Fruit fly (Drosophila melanogaster) whole organism: ENCODE data around the gene Spn88Eb.

Source experiments
- CG8478 ChIP-seq: fragments of >200 bp; optimal IDR thresholded peaks from 2 replicates; lab custom pipeline; 2018; ENCODE audit warnings: inconsistent platforms
- Dll ChIP-seq: fragments of >200 bp; optimal IDR thresholded peaks from 2 replicates; lab custom pipeline; 2017
- EcR ChIP-seq, 2 experiments: fragments of >200 bp; optimal IDR thresholded peaks; 2 replicates each; lab custom pipeline; 2017; ENCODE audit warnings: missing biosample characterization in 2 of 2, missing genetic modification characterization in 2 of 2, missing genetic modification reagents in 2 of 2
- pan ChIP-seq: fragments of >200 bp; optimal IDR thresholded peaks from 2 replicates; lab custom pipeline; 2017
- psq ChIP-seq: fragments of >200 bp; optimal IDR thresholded peaks from 2 replicates; lab custom pipeline; 2017
- usp ChIP-seq: fragments of >200 bp; optimal IDR thresholded peaks from 2 replicates; lab custom pipeline; 2017; ENCODE audit warnings: missing biosample characterization, missing genetic modification characterization, mixed read lengths

Spn88Eb gene

dm6 chr3R:15225279-15225730, 16.7 kb upstream of the Spn88Eb start, which contains the start of the genes CG31344 and Caf1-55:
CG31344 (minus strand) TSS chr3R:15225329.
Caf1-55 (plus strand) TSS chr3R:15225576.
- TF ChIP-seq psq, result no peak
- no peak for TF ChIP-seq EcR (GFP tag; optimal IDR thresholded peaks at IDR 0.05; lab: Kevin White, UChicago)
- TF ChIP-seq Dll (lab: Kevin White, UChicago), result no peak
- TF ChIP-seq usp (GFP tag; lab: Kevin White, UChicago), result no peak
- no peak for TF ChIP-seq pan (lab: Kevin White, UChicago)
- no peak for TF ChIP-seq CG8478 (lab: Kevin White, UChicago)

DNA sequence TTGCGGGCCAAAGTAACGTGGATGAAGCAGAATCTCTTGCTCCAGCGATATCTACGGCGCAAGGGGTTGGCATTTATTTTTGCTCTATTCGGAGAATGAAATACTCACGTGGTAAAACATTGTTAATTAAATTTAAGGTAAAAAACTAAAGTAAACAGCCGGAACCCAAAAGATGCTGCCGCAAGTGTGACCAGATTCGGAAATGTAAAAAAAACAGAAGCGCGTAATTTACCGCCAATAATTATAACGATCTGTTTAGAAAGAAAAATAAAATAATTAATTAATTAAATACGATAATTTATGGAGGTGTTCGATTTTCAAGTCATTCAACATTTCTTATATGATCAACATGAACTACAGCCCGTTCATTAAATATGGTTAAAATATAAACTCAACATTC, 14.4 kb upstream of the Spn88Eb start, which contains the start of gene Polr2G:
Polr2G (minus strand) TSS at position 208 of the 400 bp plus-strand sequence.
- TF ChIP-seq psq, result no peak
- TF ChIP-seq pan (lab: Kevin White, UChicago), result no peak
- no peak for TF ChIP-seq Dll (lab: Kevin White, UChicago)
- no peak for TF ChIP-seq CG8478 (lab: Kevin White, UChicago)
- no peak for TF ChIP-seq usp (GFP tag; lab: Kevin White, UChicago)
- TF ChIP-seq EcR (GFP tag; optimal IDR thresholded peaks at IDR 0.05; lab: Kevin White, UChicago), result no peak

DNA sequence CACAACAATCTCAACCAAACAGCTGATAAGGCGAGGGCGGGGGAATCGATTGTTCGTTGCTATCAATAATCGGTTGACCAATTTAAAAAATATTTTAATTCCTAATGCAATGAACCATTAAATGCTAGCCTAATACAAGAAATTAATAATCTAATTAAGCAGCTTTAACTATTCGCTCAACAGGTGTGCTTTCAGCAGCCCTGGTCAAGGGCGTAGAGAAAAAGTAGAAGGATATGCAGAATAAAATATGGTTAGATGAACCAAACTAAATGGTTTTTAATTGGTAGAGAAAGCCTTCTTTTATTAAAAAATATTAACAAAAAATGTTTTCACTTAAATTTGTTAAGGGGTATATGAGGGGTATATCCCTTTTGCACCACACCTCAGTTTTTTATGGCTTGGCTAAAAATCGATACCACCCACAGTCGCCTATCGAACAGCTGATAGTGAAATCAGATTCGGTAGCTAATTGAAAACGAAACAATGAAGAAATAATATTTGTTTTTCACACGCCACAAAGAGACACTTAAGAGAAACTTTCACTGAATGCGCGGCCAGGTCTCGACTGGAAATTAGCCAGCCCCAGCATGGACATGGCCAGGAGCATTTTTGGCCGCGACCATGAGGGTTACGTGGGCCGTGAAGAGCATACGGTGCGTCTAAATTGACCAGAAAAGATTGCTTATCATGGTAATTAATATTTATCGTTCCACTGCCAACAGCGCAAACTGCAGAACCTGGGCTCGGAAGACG, 10.4 kb upstream of the Spn88Eb start, which contains the start of the genes SIDL and CG12241:
SIDL (minus strand) TSS at position 51 of the 753 bp plus-strand sequence.
CG12241 (plus strand) TSS at position 433 of the 753 bp plus-strand sequence.
- TF ChIP-seq CG8478 (lab: Kevin White, UChicago) (no peak), pan (lab: Kevin White, UChicago) (no peak), Dll (lab: Kevin White, UChicago) (no peak), EcR (GFP tag; optimal IDR thresholded peaks at IDR 0.05; lab: Kevin White, UChicago) (no peak), psq (no peak), usp (GFP tag; lab: Kevin White, UChicago) (no peak)

dm6 chr3R:15213362-15213989, 4.9 kb upstream of the Spn88Eb start, which contains the start of the genes CG6654 and CG4210:
CG6654 (minus strand) TSS chr3R:15213658.
CG4210 (plus strand) TSS chr3R:15213974.
- no peak for TF ChIP-seq pan (lab: Kevin White, UChicago)

DNA sequence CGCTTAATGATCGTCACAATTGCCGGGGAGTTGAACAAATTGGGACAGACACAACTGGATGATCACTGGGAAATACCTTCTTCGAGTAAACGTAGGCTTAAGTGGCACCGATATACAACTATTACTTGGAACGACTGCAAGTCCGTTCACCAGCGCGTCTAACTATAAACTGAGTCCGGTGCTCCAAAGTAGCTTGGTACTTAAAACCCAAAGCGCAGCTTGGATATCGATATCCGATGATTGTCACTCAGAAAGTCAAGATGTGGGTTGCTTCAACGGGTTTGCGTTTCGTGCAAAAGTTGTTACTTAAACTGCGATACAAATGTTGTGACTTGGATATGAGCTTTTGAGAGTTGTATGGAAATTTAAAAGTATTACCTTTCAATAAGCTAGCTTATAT, 2.3 kb downstream of the Spn88Eb start, which contains the start of gene Spn88Ea:
Spn88Ea (minus strand) TSS at position 175 of the 400 bp plus-strand sequence.
- TF ChIP-seq Dll (lab: Kevin White, UChicago) (no peak), psq (no peak), usp (GFP tag; lab: Kevin White, UChicago) (no peak), EcR (GFP tag; optimal IDR thresholded peaks at IDR 0.05; lab: Kevin White, UChicago) (no peak)

DNA sequence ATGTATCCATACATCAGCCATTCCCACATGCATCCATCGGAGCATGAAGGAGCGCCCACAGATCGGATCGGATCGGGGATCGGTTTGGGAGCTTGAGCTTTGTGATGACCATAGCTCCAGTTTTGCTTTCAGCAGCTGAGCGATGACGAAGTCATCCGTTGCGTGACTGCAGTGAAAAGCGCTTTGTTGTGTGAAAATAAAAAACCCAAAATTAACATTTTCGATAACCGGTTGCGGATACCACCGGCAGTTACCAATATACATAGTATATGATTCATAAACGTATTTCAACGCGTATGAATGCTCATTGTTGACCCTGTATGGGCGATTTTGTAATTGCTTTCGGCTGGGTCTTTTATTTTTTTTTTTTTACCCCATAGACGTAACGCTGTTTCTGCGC, 3.3 kb downstream of the Spn88Eb start:
- TF ChIP-seq CG8478 (lab: Kevin White, UChicago) (no peak), psq (no peak)

DNA sequence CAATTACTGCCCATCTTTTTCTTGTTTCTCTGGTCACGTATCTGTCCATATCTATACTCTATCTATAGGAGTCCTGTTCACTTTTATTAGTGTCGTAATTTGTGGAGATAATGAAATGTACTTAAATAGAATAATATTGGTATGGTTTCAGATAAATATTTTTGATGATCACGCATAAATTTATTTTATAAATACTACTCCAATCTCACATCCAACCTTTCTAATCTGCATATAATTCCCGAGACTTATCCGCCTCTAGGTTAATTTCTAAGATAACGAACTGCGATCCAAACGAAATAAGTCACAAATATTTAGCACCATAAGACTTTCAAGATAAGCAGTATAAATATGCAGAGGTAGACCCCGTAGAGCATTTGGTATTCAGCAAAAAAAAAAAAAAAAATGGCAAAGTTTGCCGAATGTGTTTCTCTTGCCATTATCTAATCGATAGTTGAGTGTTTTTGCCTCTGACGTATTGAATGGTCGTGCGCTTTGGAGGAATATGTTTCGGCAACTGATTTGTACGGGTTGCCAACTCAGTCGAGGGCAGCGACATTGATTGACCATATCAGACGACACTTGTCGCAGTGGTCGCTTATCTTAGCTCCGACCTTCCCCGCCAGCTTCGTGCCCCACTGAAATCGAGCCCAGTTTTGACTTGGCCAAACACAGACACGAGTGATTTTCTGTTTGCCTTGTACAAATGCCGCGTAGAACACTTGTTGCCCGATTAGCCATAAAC, 10.3 kb downstream of the Spn88Eb start:
- TF ChIP-seq CG8478 (lab: Kevin White, UChicago) (no peak), psq (no peak), pan (lab: Kevin White, UChicago) (no peak), usp (GFP tag; lab: Kevin White, UChicago) (no peak), Dll (lab: Kevin White, UChicago) (no peak), EcR (GFP tag; optimal IDR thresholded peaks at IDR 0.05; lab: Kevin White, UChicago) (no peak)

DNA sequence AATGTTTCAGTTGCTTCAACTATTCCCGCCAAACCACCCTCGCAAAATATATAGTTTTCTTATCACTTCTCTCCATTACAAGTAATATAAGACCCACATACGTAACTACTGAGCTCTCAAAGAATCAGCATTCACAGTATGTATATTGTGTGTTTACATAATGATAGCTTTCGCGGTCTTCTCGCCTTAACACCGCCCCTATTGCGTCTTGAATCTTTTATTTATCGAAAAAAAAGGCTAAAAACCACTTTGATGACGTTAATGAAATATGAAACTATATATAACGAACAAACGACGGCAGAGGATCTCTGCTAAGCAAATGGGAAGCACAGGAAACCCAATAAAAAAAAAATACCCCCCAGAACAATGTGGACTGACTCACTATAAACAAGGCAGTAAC, 11.2 kb downstream of the Spn88Eb start:
- TF ChIP-seq EcR (GFP tag; optimal IDR thresholded peaks at IDR 0.05; lab: Kevin White, UChicago) (no peak), usp (GFP tag; lab: Kevin White, UChicago) (no peak), CG8478 (lab: Kevin White, UChicago) (no peak), Dll (lab: Kevin White, UChicago) (no peak), psq (no peak), pan (lab: Kevin White, UChicago) (no peak)

- TF ChIP-seq psq, result no peak
- no peak for TF ChIP-seq CG8478 (lab: Kevin White, UChicago)
- TF ChIP-seq pan (lab: Kevin White, UChicago), result no peak
- TF ChIP-seq usp (GFP tag; lab: Kevin White, UChicago), result no peak
- TF ChIP-seq EcR (GFP tag; optimal IDR thresholded peaks at IDR 0.05; lab: Kevin White, UChicago), result no peak
- TF ChIP-seq Dll (lab: Kevin White, UChicago), result no peak
Observed at dm6 chr3R:15196134-15197034, 12.2 kb downstream of the Spn88Eb start, which contains the start of the genes Kpc1 and CG42542. Kpc1 (minus strand) TSS chr3R:15196210. CG42542 (plus strand) TSS chr3R:15196598.

dm6 chr3R:15181467-15181866, 27.1 kb downstream of the Spn88Eb start, which contains the start of gene Mf:
Mf (minus strand) TSS chr3R:15181510.
- no peak for TF ChIP-seq usp (GFP tag; lab: Kevin White, UChicago)
- TF ChIP-seq psq, result no peak
- no peak for TF ChIP-seq pan (lab: Kevin White, UChicago)
- TF ChIP-seq EcR (GFP tag; optimal IDR thresholded peaks at IDR 0.05; lab: Kevin White, UChicago), result no peak
- no peak for TF ChIP-seq Dll (lab: Kevin White, UChicago)
- no peak for TF ChIP-seq CG8478 (lab: Kevin White, UChicago)
